Worm (Caenorhabditis elegans) whole organism, L3 larva: ENCODE measurements around the gene R11G10.3.

Experiments
- aly-2 ChIP-seq: fragments of 150-350 bp; optimal IDR thresholded peaks from 2 replicates; lab custom pipeline; 2014; ENCODE audit warnings: missing biosample characterization, missing genetic modification characterization
- ceh-82 ChIP-seq: fragments of 150-350 bp; optimal IDR thresholded peaks from 2 replicates; lab custom pipeline; 2014; ENCODE audit warnings: missing biosample characterization, missing genetic modification characterization
- nhr-23 ChIP-seq: fragments of 150-350 bp; optimal IDR thresholded peaks from 2 replicates; lab custom pipeline; 2014; ENCODE audit warnings: missing biosample characterization, missing genetic modification reagents, missing genetic modification characterization
- nhr-25 ChIP-seq: sonication (generic microtip); optimal IDR thresholded peaks from 2 replicates; lab custom pipeline; 2017; ENCODE audit warnings: missing biosample characterization, missing genetic modification characterization
- skn-1 ChIP-seq: fragments of 150-350 bp; optimal IDR thresholded peaks from 2 replicates; lab custom pipeline; 2014; ENCODE audit warnings: missing biosample characterization, missing genetic modification characterization
- unc-62 ChIP-seq: fragments of 150-350 bp; sonication (generic microtip); optimal IDR thresholded peaks from 4 replicates; lab custom pipeline; 2014; ENCODE audit warnings: missing biosample characterization, missing genetic modification reagents, missing genetic modification characterization
- zag-1 ChIP-seq: fragments of 150-350 bp; optimal IDR thresholded peaks from 2 replicates; lab custom pipeline; 2014; ENCODE audit warnings: missing biosample characterization, missing genetic modification characterization
- ztf-4 ChIP-seq: fragments of 150-350 bp; optimal IDR thresholded peaks from 2 replicates; lab custom pipeline; 2014; ENCODE audit warnings: missing biosample characterization, missing genetic modification characterization

DNA sequence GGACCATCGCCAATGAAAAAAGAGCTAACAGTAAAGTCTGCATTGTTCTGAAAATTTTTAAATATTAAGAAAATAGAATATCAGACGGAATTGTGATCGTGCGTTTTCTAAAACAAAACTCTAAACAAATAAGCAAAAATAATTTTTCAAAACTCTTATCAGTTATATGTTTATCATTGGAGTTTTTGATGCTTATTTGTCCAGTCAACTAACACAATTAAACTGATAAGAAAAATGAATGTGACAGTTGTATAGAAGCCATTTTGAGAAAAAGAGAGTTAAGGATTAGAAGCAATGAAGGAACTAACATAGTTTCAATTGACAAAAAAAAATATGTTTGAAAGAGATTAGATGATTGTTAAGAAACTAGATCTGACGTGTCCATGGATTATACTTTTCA lies 7.4 kb downstream of the R11G10.3 start, which contains the start of gene ttr-44:
- TF ChIP-seq nhr-23 (tag; lab: Kevin White, UChicago) (no peak), zag-1 (tag; lab: Kevin White, UChicago) (no peak), skn-1 (tag; lab: Kevin White, UChicago) (no peak), aly-2 (tag; lab: Kevin White, UChicago) (no peak), nhr-25 (tag; lab: Kevin White, UChicago) (no peak), ztf-4 (tag; lab: Kevin White, UChicago) (no peak), ceh-82 (tag; lab: Kevin White, UChicago) (no peak), unc-62 (GFP tag; lab: Kevin White, UChicago) (no peak)
